Worm (Caenorhabditis elegans): ENCODE measurements around the gene C09B7.2.

Gene C09B7.2

DNA sequence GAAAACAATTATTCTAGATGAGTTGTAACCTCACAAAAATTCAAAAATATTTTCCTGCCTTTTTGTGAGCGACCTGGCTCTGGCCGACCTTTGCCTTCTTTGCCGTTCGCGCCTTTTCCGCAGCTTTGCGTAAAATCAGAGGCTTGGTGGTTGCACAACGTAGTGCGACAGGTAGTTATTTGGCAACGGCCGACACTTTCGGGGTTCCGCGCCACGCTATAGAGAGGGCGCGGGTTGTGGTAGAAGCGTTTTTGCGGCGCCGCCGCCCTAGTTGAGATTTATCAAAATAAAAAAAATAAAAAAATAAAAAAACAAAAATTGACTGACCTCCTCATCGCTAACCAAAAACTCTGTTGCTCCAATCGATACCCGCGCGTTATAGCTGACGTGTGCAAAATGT, 4.1 kb upstream of the C09B7.2 start:
- no peak for TF ChIP-seq hnd-1 (tag; optimal IDR thresholded peaks at IDR 0.05)
- TF ChIP-seq pes-1 (GFP tag; IDR thresholded peaks at IDR 0.05), result no peak
- no peak for TF ChIP-seq F13C5.2 (tag; optimal IDR thresholded peaks at IDR 0.05)
- TF ChIP-seq hmbx-1 (tag; optimal IDR thresholded peaks at IDR 0.05), result no peak
- TF ChIP-seq ceh-36 (tag; optimal IDR thresholded peaks at IDR 0.05), result no peak
- no peak for TF ChIP-seq tbx-37 (GFP tag; conservative IDR thresholded peaks at IDR 0.05)
- TF ChIP-seq sea-1 (GFP tag; conservative IDR thresholded peaks at IDR 0.05), result no peak
- no peak for TF ChIP-seq ceh-13 (GFP tag; optimal IDR thresholded peaks at IDR 0.05)
- TF ChIP-seq flt-1 (GFP tag; IDR thresholded peaks at IDR 0.05), result no peak
- no peak for TF ChIP-seq scrt-1 (GFP tag; IDR thresholded peaks at IDR 0.05)
- no peak for TF ChIP-seq tra-4 (tag; optimal IDR thresholded peaks at IDR 0.05)

ce11 chrX:2664273-2664672, 3.7 kb upstream of the C09B7.2 start, which contains the start of gene F54G2.1:
TSS of gene F54G2.1 (minus strand) at chrX:2664373.
- TF ChIP-seq sea-1 (GFP tag; conservative IDR thresholded peaks at IDR 0.05) (no peak), ets-7 (tag; optimal IDR thresholded peaks at IDR 0.05) (no peak), tra-4 (tag; optimal IDR thresholded peaks at IDR 0.05) (no peak), ceh-13 (GFP tag; optimal IDR thresholded peaks at IDR 0.05) (no peak), hnd-1 (tag; optimal IDR thresholded peaks at IDR 0.05) (no peak), tbx-37 (GFP tag; conservative IDR thresholded peaks at IDR 0.05) (no peak)

- TF ChIP-seq hnd-1 (tag; optimal IDR thresholded peaks at IDR 0.05) (no peak), pes-1 (GFP tag; IDR thresholded peaks at IDR 0.05) (no peak), ceh-13 (GFP tag; optimal IDR thresholded peaks at IDR 0.05) (no peak), ama-1 (optimal IDR thresholded peaks at IDR 0.05) (no peak), flt-1 (GFP tag; IDR thresholded peaks at IDR 0.05) (no peak), tra-4 (tag; optimal IDR thresholded peaks at IDR 0.05) (no peak), tbx-11 (GFP tag; IDR thresholded peaks at IDR 0.05) (no peak), ceh-36 (tag; optimal IDR thresholded peaks at IDR 0.05) (no peak), sea-1 (GFP tag; conservative IDR thresholded peaks at IDR 0.05) (no peak), scrt-1 (GFP tag; IDR thresholded peaks at IDR 0.05) (no peak), ets-7 (tag; optimal IDR thresholded peaks at IDR 0.05) (no peak), B0310.2 (tag; optimal IDR thresholded peaks at IDR 0.05) (no peak), F13C5.2 (tag; optimal IDR thresholded peaks at IDR 0.05) (no peak), hmbx-1 (tag; optimal IDR thresholded peaks at IDR 0.05) (no peak)
Measured at ce11 chrX:2673272-2673671, 5.3 kb downstream of the C09B7.2 start, which contains the start of gene ser-7. TSS of gene ser-7 (plus strand) at chrX:2673572.

DNA sequence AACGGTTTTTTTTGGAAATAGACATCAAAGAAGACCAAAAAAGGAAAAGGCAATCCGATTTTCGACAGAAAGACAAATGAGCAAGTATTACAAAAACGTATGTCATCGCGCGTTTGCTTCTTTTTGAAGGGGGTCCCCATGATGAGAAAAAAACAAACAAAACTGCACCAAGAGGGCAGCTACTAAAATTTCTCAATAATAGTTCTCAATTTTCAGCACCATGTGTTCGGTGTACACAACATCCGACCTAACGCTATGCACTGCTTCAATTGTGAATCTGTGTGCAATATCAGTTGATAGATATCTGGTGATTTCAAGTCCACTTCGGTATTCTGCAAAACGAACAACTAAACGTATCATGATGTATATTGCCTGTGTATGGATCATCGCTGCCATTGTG, 6.6 kb downstream of the C09B7.2 start:
- TF ChIP-seq tbx-37 (GFP tag; conservative IDR thresholded peaks at IDR 0.05) (no peak), F13C5.2 (tag; optimal IDR thresholded peaks at IDR 0.05) (no peak), ama-1 (optimal IDR thresholded peaks at IDR 0.05) (no peak), ceh-13 (GFP tag; optimal IDR thresholded peaks at IDR 0.05) (no peak), flt-1 (GFP tag; IDR thresholded peaks at IDR 0.05) (no peak), tbx-11 (GFP tag; IDR thresholded peaks at IDR 0.05) (no peak)

- TF ChIP-seq sea-1 (GFP tag; conservative IDR thresholded peaks at IDR 0.05) (no peak), tra-4 (tag; optimal IDR thresholded peaks at IDR 0.05) (no peak), flt-1 (GFP tag; IDR thresholded peaks at IDR 0.05) (no peak), scrt-1 (GFP tag; IDR thresholded peaks at IDR 0.05) (no peak), ets-7 (tag; optimal IDR thresholded peaks at IDR 0.05) (no peak), hnd-1 (tag; optimal IDR thresholded peaks at IDR 0.05) (no peak), F13C5.2 (tag; optimal IDR thresholded peaks at IDR 0.05) (no peak), ceh-13 (GFP tag; optimal IDR thresholded peaks at IDR 0.05) (no peak), hmbx-1 (tag; optimal IDR thresholded peaks at IDR 0.05) (no peak), ama-1 (optimal IDR thresholded peaks at IDR 0.05) (no peak), ceh-36 (tag; optimal IDR thresholded peaks at IDR 0.05) (no peak), tbx-37 (GFP tag; conservative IDR thresholded peaks at IDR 0.05) (no peak), hmg-4 (GFP tag; optimal IDR thresholded peaks at IDR 0.05) (no peak), pes-1 (GFP tag; IDR thresholded peaks at IDR 0.05) (no peak), aly-1 (tag; optimal IDR thresholded peaks at IDR 0.05) (no peak), tbx-11 (GFP tag; IDR thresholded peaks at IDR 0.05) (no peak), B0310.2 (tag; optimal IDR thresholded peaks at IDR 0.05) (no peak)
Measured at ce11 chrX:2684448-2684847, 16.5 kb downstream of the C09B7.2 start.

- no peak for TF ChIP-seq scrt-1 (GFP tag; IDR thresholded peaks at IDR 0.05)
- TF ChIP-seq ceh-36 (tag; optimal IDR thresholded peaks at IDR 0.05), result no peak
- peak; percentile 56; the same call in 1 of the 2 replicates for TF ChIP-seq sea-1 (GFP tag; conservative IDR thresholded peaks at IDR 0.05)
- TF ChIP-seq aly-1 (tag; optimal IDR thresholded peaks at IDR 0.05), result no peak
- peak; percentile 46 for TF ChIP-seq hmg-4 (GFP tag; optimal IDR thresholded peaks at IDR 0.05)
- peak; percentile 53 for TF ChIP-seq F13C5.2 (tag; optimal IDR thresholded peaks at IDR 0.05)
- TF ChIP-seq pes-1 (GFP tag; IDR thresholded peaks at IDR 0.05), result no peak
- no peak for TF ChIP-seq hnd-1 (tag; optimal IDR thresholded peaks at IDR 0.05)
- no peak for TF ChIP-seq ets-7 (tag; optimal IDR thresholded peaks at IDR 0.05)
- no peak for TF ChIP-seq ceh-13 (GFP tag; optimal IDR thresholded peaks at IDR 0.05)
- no peak for TF ChIP-seq hmbx-1 (tag; optimal IDR thresholded peaks at IDR 0.05)
- no peak for TF ChIP-seq flt-1 (GFP tag; IDR thresholded peaks at IDR 0.05)
- no peak for TF ChIP-seq B0310.2 (tag; optimal IDR thresholded peaks at IDR 0.05)
Measured at ce11 chrX:2687174-2687573, 19.2 kb downstream of the C09B7.2 start, which contains the start of gene immt-1. TSS of gene immt-1 (minus strand) at chrX:2687184.

DNA sequence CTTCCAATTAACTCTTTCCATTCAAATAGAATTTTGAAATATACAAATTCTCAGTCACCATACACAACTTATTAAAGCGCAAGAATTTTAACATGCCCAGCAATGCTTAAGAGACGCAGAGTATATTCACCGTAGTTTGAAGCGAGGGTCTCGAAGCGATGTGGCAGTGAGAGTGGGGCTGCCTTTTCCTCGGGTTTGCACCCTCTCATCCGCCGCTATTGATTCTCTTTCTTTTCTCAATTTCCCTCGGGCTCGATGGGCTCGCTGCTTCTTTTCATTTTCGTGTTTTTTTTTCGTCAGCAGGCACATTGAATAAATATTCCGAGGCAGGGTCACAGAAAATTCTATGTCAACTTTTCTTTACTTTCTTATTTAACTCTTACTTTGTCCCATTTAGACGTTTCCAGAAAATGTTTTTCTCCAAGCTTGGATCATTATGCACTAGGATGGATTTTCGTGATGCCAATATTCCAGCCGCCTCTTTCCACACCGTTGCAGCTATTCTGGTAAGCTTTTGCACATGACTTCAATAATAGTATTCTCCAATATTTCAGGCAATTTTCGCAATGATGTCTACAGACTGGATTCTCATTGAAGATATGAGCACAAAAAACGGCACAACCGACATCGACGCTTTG, 20.8 kb downstream of the C09B7.2 start, which contains the start of gene T14G11.1:
Gene T14G11.1, plus strand, starts transcription at position 408 of the 638 bp plus-strand sequence.
- TF ChIP-seq pes-1 (GFP tag; IDR thresholded peaks at IDR 0.05) (no peak), F13C5.2 (tag; optimal IDR thresholded peaks at IDR 0.05) (peak; percentile 55), ets-7 (tag; optimal IDR thresholded peaks at IDR 0.05) (no peak), ama-1 (optimal IDR thresholded peaks at IDR 0.05) (no peak), ceh-13 (GFP tag; optimal IDR thresholded peaks at IDR 0.05) (no peak), hmg-4 (GFP tag; optimal IDR thresholded peaks at IDR 0.05) (peak; percentile 69), tra-4 (tag; optimal IDR thresholded peaks at IDR 0.05) (no peak)

Data from whole organism, early embryonic.